Fruit fly (Drosophila melanogaster): Measurements from ENCODE around the gene boss.

The boss gene

dm6 chr3R:26008892-26009539 is 47.2 kb downstream of the boss start (continued):
- peak; percentile 79; the same call in 2 of the 3 replicates for TF ChIP-seq ase (GFP tag; IDR thresholded peaks at IDR 0.05)
- no peak for TF ChIP-seq CG42726 (GFP tag; IDR thresholded peaks at IDR 0.05; ENCODE audit: partially characterized antibody)
- peak; percentile 66 for TF ChIP-seq CG6765 (GFP tag; optimal IDR thresholded peaks at IDR 0.05)
- peak; percentile 71 for TF ChIP-seq eyg (GFP tag; optimal IDR thresholded peaks at IDR 0.05)
- peak; percentile 75 for TF ChIP-seq CG17802 (tag; optimal IDR thresholded peaks at IDR 0.05)
- peak; percentile 86 for TF ChIP-seq CG14441 (GFP tag; IDR thresholded peaks at IDR 0.05)
- peak; percentile 75 for TF ChIP-seq caup (GFP tag; optimal IDR thresholded peaks at IDR 0.05; ENCODE audit: severe bottlenecking)
- TF ChIP-seq Sox100B (GFP tag; optimal IDR thresholded peaks at IDR 0.05): peak; percentile 89
- TF ChIP-seq Ada2b (GFP tag; IDR thresholded peaks at IDR 0.05): peak; percentile 84
- TF ChIP-seq Blimp-1 (GFP tag; optimal IDR thresholded peaks at IDR 0.05): peak; percentile 90
- TF ChIP-seq CG9727 (GFP tag; optimal IDR thresholded peaks at IDR 0.05): peak; percentile 85
- TF ChIP-seq Dll (GFP tag; IDR thresholded peaks at IDR 0.05; ENCODE audit: partially characterized antibody): 0 out of 4 replicates have a peak, but pooled peaks have one; percentile 2
- no peak for TF ChIP-seq insv (GFP tag; optimal IDR thresholded peaks at IDR 0.05)
- TF ChIP-seq MTF-1 (GFP tag; optimal IDR thresholded peaks at IDR 0.05; ENCODE audit: borderline replicate concordance): peak; percentile 52
- TF ChIP-seq Pdp1 (GFP tag; optimal IDR thresholded peaks at IDR 0.05): peak; percentile 86 to 87
- TF ChIP-seq Dad (GFP tag; optimal IDR thresholded peaks at IDR 0.05): peak; percentile 82
- TF ChIP-seq CG13287 (GFP tag; IDR thresholded peaks at IDR 0.05; ENCODE audit: partially characterized antibody): no peak
- peak; percentile 94 for TF ChIP-seq Drgx (GFP tag; IDR thresholded peaks at IDR 0.05)
- peak; percentile 79 for TF ChIP-seq CG8944 (GFP tag; optimal IDR thresholded peaks at IDR 0.05)
- TF ChIP-seq Ets97D (GFP tag; optimal IDR thresholded peaks at IDR 0.05): peak; percentile 37
- TF ChIP-seq ara (GFP tag; IDR thresholded peaks at IDR 0.05): peak; percentile 84
- TF ChIP-seq az2 (GFP tag; optimal IDR thresholded peaks at IDR 0.05): peak; percentile 93
- TF ChIP-seq CG12942 (GFP tag; optimal IDR thresholded peaks at IDR 0.05): peak; percentile 83
- peak; percentile 89 for TF ChIP-seq CG1603 (tag; optimal IDR thresholded peaks at IDR 0.05)
- peak in 1 of 2 experiments; percentile 75 for TF ChIP-seq Hr78 (GFP tag; optimal IDR thresholded peaks at IDR 0.05)
- no peak for TF ChIP-seq gfzf (GFP tag; optimal IDR thresholded peaks at IDR 0.05)
- TF ChIP-seq CG8478 (optimal IDR thresholded peaks at IDR 0.05): no peak
- TF ChIP-seq wdn (GFP tag; IDR thresholded peaks at IDR 0.05): peak; percentile 58
- TF ChIP-seq bab2 (GFP tag; optimal IDR thresholded peaks at IDR 0.05): peak; percentile 88
- no peak for TF ChIP-seq CG14860 (GFP tag; IDR thresholded peaks at IDR 0.05; ENCODE audit: partially characterized antibody)
- TF ChIP-seq CG34224 (GFP tag; IDR thresholded peaks at IDR 0.05; ENCODE audit: partially characterized antibody): no peak
- TF ChIP-seq Doc2 (GFP tag; IDR thresholded peaks at IDR 0.05): 0 out of 2 replicates have a peak, but pooled peaks have one; percentile 29
- TF ChIP-seq sd (tag; optimal IDR thresholded peaks at IDR 0.05): peak; percentile 83
- TF ChIP-seq MESR4 (GFP tag; optimal IDR thresholded peaks at IDR 0.05): peak; percentile 36
- TF ChIP-seq CG12299 (tag; optimal IDR thresholded peaks at IDR 0.05): peak; percentile 74
- TF ChIP-seq ac (GFP tag; optimal IDR thresholded peaks at IDR 0.05): no peak
- peak; percentile 81 for TF ChIP-seq CG6272 (GFP tag; IDR thresholded peaks at IDR 0.05)
- no peak for TF ChIP-seq z (GFP tag; IDR thresholded peaks at IDR 0.05)
- TF ChIP-seq ato (GFP tag; IDR thresholded peaks at IDR 0.05; ENCODE audit: partially characterized antibody): no peak
- TF ChIP-seq Eip74EF (GFP tag; optimal IDR thresholded peaks at IDR 0.05): peak in 1 of 2 experiments; percentile 90
- peak; percentile 91 for TF ChIP-seq CG17359 (tag; optimal IDR thresholded peaks at IDR 0.05)
- TF ChIP-seq CG11560 (tag; IDR thresholded peaks at IDR 0.05): peak; percentile 58; the same call in 1 of the 3 replicates
- peak; percentile 26 for TF ChIP-seq CG31365 (tag; optimal IDR thresholded peaks at IDR 0.05)
- peak; percentile 71 for TF ChIP-seq dati (GFP tag; IDR thresholded peaks at IDR 0.05)
- TF ChIP-seq CG12659 (GFP tag; optimal IDR thresholded peaks at IDR 0.05): peak; percentile 87
- TF ChIP-seq CG15011 (GFP tag; optimal IDR thresholded peaks at IDR 0.05): peak; percentile 73
- TF ChIP-seq crp (GFP tag; optimal IDR thresholded peaks at IDR 0.05): peak in 1 of 2 experiments; percentile 46
- no peak for TF ChIP-seq Sin3A (optimal IDR thresholded peaks at IDR 0.05)
